Worm (Caenorhabditis elegans): ENCODE measurements around the gene ZK470.6.

Gene ZK470.6

DNA sequence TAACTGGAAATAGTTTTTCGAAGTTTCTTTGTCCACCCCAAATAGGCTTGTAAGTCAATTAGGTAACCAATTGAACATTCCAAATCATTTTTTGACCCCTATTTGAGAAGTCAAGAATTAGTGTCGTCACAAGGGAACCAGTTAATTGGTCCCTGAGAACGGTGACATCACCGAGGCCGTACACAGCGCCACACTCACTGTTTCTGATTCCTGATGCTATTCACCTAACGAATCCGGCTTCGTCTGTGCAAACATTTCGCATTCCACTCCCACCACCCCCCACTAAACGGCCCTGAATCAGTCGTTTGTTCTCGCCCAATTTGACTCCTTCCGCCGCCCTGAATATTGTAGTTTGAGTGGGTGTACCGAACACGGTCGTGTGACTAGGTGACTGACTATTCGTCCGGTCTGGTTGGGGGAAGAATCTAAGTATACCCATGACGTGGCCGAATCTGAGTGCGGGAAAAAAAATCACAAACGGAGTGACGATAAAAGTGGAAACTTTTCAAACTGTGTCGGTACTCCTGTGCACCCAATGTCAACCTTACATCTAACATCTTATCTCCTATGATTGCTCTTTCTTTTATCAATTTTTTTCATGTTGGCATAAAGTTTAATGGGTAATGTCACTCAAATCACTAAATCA lies 33.0 kb downstream of the ZK470.6 start (continued):
- TF ChIP-seq madf-6 (GFP tag; IDR thresholded peaks at IDR 0.05), result 0 out of 2 replicates have a peak, but pooled peaks have one; percentile 15
- TF ChIP-seq B0261.1 (tag; optimal IDR thresholded peaks at IDR 0.05), result no peak

ce11 chrX:4143260-4144018 lies 33.9 kb downstream of the ZK470.6 start:
- TF ChIP-seq lin-54 (GFP tag; optimal IDR thresholded peaks at IDR 0.05) (no peak), unc-130 (GFP tag; optimal IDR thresholded peaks at IDR 0.05) (no peak), nhr-27 (tag; optimal IDR thresholded peaks at IDR 0.05) (no peak), let-526 (GFP tag; IDR thresholded peaks at IDR 0.05) (no peak), cebp-1 (GFP tag; IDR thresholded peaks at IDR 0.05) (no peak), cebp-1 (tag; optimal IDR thresholded peaks at IDR 0.05) (peak; percentile 33), dox-1 (GFP tag; IDR thresholded peaks at IDR 0.05) (0 out of 2 replicates have a peak, but pooled peaks have one; percentile 25), somi-1 (GFP tag; optimal IDR thresholded peaks at IDR 0.05) (peak; percentile 45)

- no peak for TF ChIP-seq Y53G8AR.9 (GFP tag; conservative IDR thresholded peaks at IDR 0.05)
- TF ChIP-seq nhr-179 (tag; optimal IDR thresholded peaks at IDR 0.05), result no peak
- no peak for TF ChIP-seq nfya-1 (tag; optimal IDR thresholded peaks at IDR 0.05; ENCODE audit: borderline replicate concordance, insufficient read depth)
- TF ChIP-seq xnd-1 (tag; optimal IDR thresholded peaks at IDR 0.05), result no peak
- TF ChIP-seq K11D2.4 (GFP tag; IDR thresholded peaks at IDR 0.05), result peak; percentile 65
- TF ChIP-seq ceh-40 (GFP tag; IDR thresholded peaks at IDR 0.05), result no peak
- peak; percentile 13 for TF ChIP-seq unc-62 (GFP tag; optimal IDR thresholded peaks at IDR 0.05)
- no peak for TF ChIP-seq ztf-6 (GFP tag; IDR thresholded peaks at IDR 0.05)
- TF ChIP-seq ceh-79 (tag; optimal IDR thresholded peaks at IDR 0.05), result no peak
- peak; percentile 16 for TF ChIP-seq ZK185.1 (tag; optimal IDR thresholded peaks at IDR 0.05; ENCODE audit: poor library complexity, severe bottlenecking)
- no peak for TF ChIP-seq lin-54 (GFP tag; optimal IDR thresholded peaks at IDR 0.05)
- TF ChIP-seq gei-17 (GFP tag; optimal IDR thresholded peaks at IDR 0.05), result no peak
- TF ChIP-seq K12H6.12 (tag; optimal IDR thresholded peaks at IDR 0.05), result peak; percentile 14
- TF ChIP-seq bed-2 (GFP tag; IDR thresholded peaks at IDR 0.05), result no peak
- TF ChIP-seq lag-1 (GFP tag; IDR thresholded peaks at IDR 0.05), result no peak
- TF ChIP-seq F52B5.7 (tag; optimal IDR thresholded peaks at IDR 0.05), result no peak
- TF ChIP-seq ztf-3 (GFP tag; optimal IDR thresholded peaks at IDR 0.05), result no peak
- TF ChIP-seq rpc-1 (optimal IDR thresholded peaks at IDR 0.05), result no peak
- TF ChIP-seq rpc-1 (tag; optimal IDR thresholded peaks at IDR 0.05), result no peak
- TF ChIP-seq nfya-2 (GFP tag; IDR thresholded peaks at IDR 0.05), result no peak
- TF ChIP-seq let-526 (GFP tag; IDR thresholded peaks at IDR 0.05), result no peak
- no peak for TF ChIP-seq hmg-1.2 (GFP tag; IDR thresholded peaks at IDR 0.05)
- TF ChIP-seq him-1 (tag; optimal IDR thresholded peaks at IDR 0.05), result no peak
- no peak for TF ChIP-seq nhr-90 (tag; optimal IDR thresholded peaks at IDR 0.05)
- TF ChIP-seq dox-1 (GFP tag; IDR thresholded peaks at IDR 0.05), result no peak
- TF ChIP-seq F23B12.7 (tag; optimal IDR thresholded peaks at IDR 0.05; ENCODE audit: insufficient read depth), result no peak
- no peak for TF ChIP-seq ztf-26 (tag; optimal IDR thresholded peaks at IDR 0.05)
- no peak for TF ChIP-seq hlh-26 (GFP tag; conservative IDR thresholded peaks at IDR 0.05)
- no peak for TF ChIP-seq ceh-27 (GFP tag; optimal IDR thresholded peaks at IDR 0.05)
- TF ChIP-seq attf-3 (GFP tag; conservative IDR thresholded peaks at IDR 0.05), result no peak
- TF ChIP-seq F10E7.11 (tag; optimal IDR thresholded peaks at IDR 0.05), result no peak
- TF ChIP-seq lin-26 (GFP tag; IDR thresholded peaks at IDR 0.05), result no peak
- TF ChIP-seq lsy-27 (tag; optimal IDR thresholded peaks at IDR 0.05; ENCODE audit: borderline replicate concordance, insufficient read depth), result no peak
- peak; percentile 48 for TF ChIP-seq nhr-80 (tag; optimal IDR thresholded peaks at IDR 0.05)
- TF ChIP-seq sdz-38 (tag; optimal IDR thresholded peaks at IDR 0.05), result no peak
- no peak for TF ChIP-seq D2030.7 (GFP tag; IDR thresholded peaks at IDR 0.05)
Observed at ce11 chrX:4142648-4143259, 34.5 kb downstream of the ZK470.6 start.

Measured in whole organism, young adult.